Worm (Caenorhabditis elegans) whole organism, L1 larva: ENCODE measurements around the gene T25D3.4.

ENCODE experiments used
- C04F5.9 ChIP-seq: sonication (generic microtip); optimal IDR thresholded peaks from 2 replicates; lab custom pipeline; 2016; ENCODE audit warnings: missing genetic modification characterization, missing compliant biosample characterization
- ama-1 ChIP-seq: fragments of 150-350 bp; optimal IDR thresholded peaks from 2 replicates; lab custom pipeline; 2014
- ceh-8 ChIP-seq: fragments of 200-800 bp; sonication (Bioruptor generic); optimal IDR thresholded peaks from 2 replicates; lab custom pipeline; 2018; ENCODE audit warnings: mild to moderate bottlenecking, missing genetic modification characterization, moderate library complexity, missing compliant biosample characterization
- ceh-82 ChIP-seq, 3 experiments: fragments of 150-350 bp in 1 of 3; sonication (generic microtip) in 2 of 3; optimal IDR thresholded peaks; 2 replicates each; lab custom pipeline; 2014 to 2017; ENCODE audit warnings: missing biosample characterization in 3 of 3, missing genetic modification characterization in 3 of 3
- dpl-1 ChIP-seq, 3 experiments: fragments of 150-350 bp in 2 of 3; sonication (generic microtip) in 1 of 3; optimal IDR thresholded peaks; 2 replicates each; lab custom pipeline; 2014 to 2017; ENCODE audit warnings: missing biosample characterization in 3 of 3, missing genetic modification characterization in 3 of 3, missing genetic modification reagents in 3 of 3
- egl-27 ChIP-seq, 2 experiments: fragments of 150-350 bp in 1 of 2; sonication (generic microtip); optimal IDR thresholded peaks; 3 replicates each; lab custom pipeline; 2017 to 2018; ENCODE audit warnings: missing biosample characterization in 2 of 2, missing genetic modification characterization in 2 of 2, missing genetic modification reagents in 2 of 2
- elt-3 ChIP-seq, 6 experiments: fragments of 150-350 bp in 1 of 6; sonication (generic microtip); optimal IDR thresholded peaks; 2 replicates each; lab custom pipeline; 2017 to 2018; ENCODE audit warnings: missing biosample characterization in 6 of 6, missing genetic modification characterization in 6 of 6, inconsistent platforms in 1 of 6
- fkh-10 ChIP-seq: sonication (generic microtip); optimal IDR thresholded peaks from 2 replicates; lab custom pipeline; 2017; ENCODE audit warnings: missing biosample characterization, missing genetic modification reagents, missing genetic modification characterization
- hlh-4 ChIP-seq: sonication (generic microtip); optimal IDR thresholded peaks from 2 replicates; lab custom pipeline; 2016; ENCODE audit warnings: mild to moderate bottlenecking, missing genetic modification characterization, missing compliant biosample characterization
- lin-13 ChIP-seq: fragments of 150-350 bp; optimal IDR thresholded peaks from 2 replicates; lab custom pipeline; 2014; ENCODE audit warnings: missing biosample characterization, missing genetic modification reagents, missing genetic modification characterization
- nhr-12 ChIP-seq: sonication (generic microtip); optimal IDR thresholded peaks from 2 replicates; lab custom pipeline; 2017; ENCODE audit warnings: missing biosample characterization, missing genetic modification characterization
- nhr-76 ChIP-seq: sonication (generic microtip); optimal IDR thresholded peaks from 2 replicates; lab custom pipeline; 2017; ENCODE audit warnings: missing biosample characterization, missing genetic modification characterization
- ztf-4 ChIP-seq: fragments of 150-350 bp; optimal IDR thresholded peaks from 2 replicates; lab custom pipeline; 2014; ENCODE audit warnings: missing biosample characterization, missing genetic modification characterization

DNA sequence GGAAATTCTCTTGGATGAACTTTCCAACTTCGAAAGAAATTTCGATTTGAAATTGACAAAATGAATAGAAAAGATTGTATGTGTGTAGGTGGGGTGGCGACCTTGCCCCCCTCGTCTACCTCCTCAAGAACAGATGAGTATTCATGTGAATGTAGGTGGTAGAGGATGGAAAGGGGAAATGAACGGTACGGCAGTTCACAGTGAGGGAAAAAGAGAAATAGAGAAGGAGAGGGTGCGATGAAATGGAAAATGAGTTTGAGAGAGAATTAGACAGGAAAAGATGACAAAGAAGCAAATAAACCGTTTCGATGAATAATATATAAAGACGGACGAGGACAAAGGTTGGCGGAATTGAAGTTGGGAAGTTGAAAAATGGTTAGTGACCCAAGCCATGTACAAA, 25.0 kb upstream of the T25D3.4 start:
- no peak for TF ChIP-seq ceh-82 (tag; optimal IDR thresholded peaks at IDR 0.05; lab: Kevin White, UChicago)
- no peak for TF ChIP-seq dpl-1 (GFP tag; optimal IDR thresholded peaks at IDR 0.05; lab: Kevin White, UChicago)
- TF ChIP-seq egl-27 (tag; optimal IDR thresholded peaks at IDR 0.05; lab: Kevin White, UChicago): no peak
- TF ChIP-seq C04F5.9: no peak
- TF ChIP-seq nhr-76 (tag; lab: Kevin White, UChicago): no peak
- no peak for TF ChIP-seq hlh-4
- no peak for TF ChIP-seq ceh-8
- TF ChIP-seq fkh-10 (GFP tag; lab: Kevin White, UChicago): no peak
- TF ChIP-seq ama-1 (lab: Kevin White, UChicago): no peak
- no peak for TF ChIP-seq nhr-12
- TF ChIP-seq lin-13 (GFP tag; lab: Kevin White, UChicago): no peak
- TF ChIP-seq ztf-4 (tag; lab: Kevin White, UChicago): no peak
- TF ChIP-seq elt-3 (tag; optimal IDR thresholded peaks at IDR 0.05; lab: Kevin White, UChicago): no peak
